Fruit fly (Drosophila melanogaster) whole organism, embryonic: ENCODE data around the gene wam.

ENCODE experiments used
- Atf6 ChIP-seq: fragments of 200-800 bp; sonication (Bioruptor generic); IDR thresholded peaks from 2 replicates; pipeline ENCODE4 v1.3.6; 2022; ENCODE audit warnings: missing biosample characterization, missing genetic modification characterization
- BEAF-32 ChIP-seq: fragments of 200-800 bp; sonication (Bioruptor generic); optimal IDR thresholded peaks from 3 replicates; lab custom pipeline; 2017; ENCODE audit warnings: missing biosample characterization, missing genetic modification characterization, mild to moderate bottlenecking, moderate library complexity, missing genetic modification reagents
- CG10366 ChIP-seq: fragments of 200-800 bp; sonication (Bioruptor generic); IDR thresholded peaks from 2 replicates; pipeline ENCODE4 v1.3.6; 2022; ENCODE audit warnings: missing biosample characterization, missing genetic modification characterization
- CG10979 ChIP-seq: fragments of 200-800 bp; sonication (Bioruptor generic); optimal IDR thresholded peaks from 2 replicates; lab custom pipeline; 2018; ENCODE audit warnings: missing biosample characterization, mild to moderate bottlenecking, missing genetic modification characterization, moderate library complexity
- CG11695 ChIP-seq: fragments of 200-800 bp; sonication (Bioruptor generic); IDR thresholded peaks from 3 replicates; pipeline ENCODE4 v1.3.6; 2022; ENCODE audit warnings: missing biosample characterization, missing genetic modification characterization
- CG11723 ChIP-seq: fragments of 200-800 bp; sonication (Bioruptor generic); optimal IDR thresholded peaks from 2 replicates; lab custom pipeline; 2017; ENCODE audit warnings: missing biosample characterization, mild to moderate bottlenecking, missing genetic modification characterization
- CG12155 ChIP-seq: fragments of 200-800 bp; sonication (Bioruptor generic); optimal IDR thresholded peaks from 3 replicates; lab custom pipeline; 2016; ENCODE audit warnings: missing biosample characterization, missing genetic modification characterization
- CG12219 ChIP-seq: fragments of 200-800 bp; sonication (Bioruptor generic); optimal IDR thresholded peaks from 3 replicates; lab custom pipeline; 2018; ENCODE audit warnings: missing biosample characterization, mild to moderate bottlenecking, missing genetic modification characterization
- CG15479 ChIP-seq: fragments of 200-800 bp; sonication (Bioruptor generic); optimal IDR thresholded peaks from 3 replicates; lab custom pipeline; 2019; ENCODE audit warnings: missing biosample characterization, mild to moderate bottlenecking, missing genetic modification characterization, moderate library complexity
- CG1832 ChIP-seq: fragments of 200-800 bp; sonication (Bioruptor generic); optimal IDR thresholded peaks from 2 replicates; lab custom pipeline; 2017; ENCODE audit warnings: missing biosample characterization, mild to moderate bottlenecking, missing genetic modification characterization, inconsistent platforms
- CG31224 ChIP-seq: fragments of 200-800 bp; sonication (Bioruptor generic); IDR thresholded peaks from 2 replicates; pipeline ENCODE4 v1.3.6; 2022; ENCODE audit warnings: missing biosample characterization, missing genetic modification characterization
- CG31365 ChIP-seq: fragments of 200-800 bp; sonication (Bioruptor generic); optimal IDR thresholded peaks from 2 replicates; lab custom pipeline; 2018; ENCODE audit warnings: missing biosample characterization, mild to moderate bottlenecking, missing genetic modification characterization
- CG4854 ChIP-seq: fragments of 200-800 bp; sonication (Bioruptor generic); optimal IDR thresholded peaks from 2 replicates; lab custom pipeline; 2016; ENCODE audit warnings: missing biosample characterization, missing genetic modification characterization, inconsistent platforms
- CG6654 ChIP-seq: fragments of 200-800 bp; sonication (Bioruptor generic); optimal IDR thresholded peaks from 2 replicates; lab custom pipeline; 2017; ENCODE audit warnings: missing biosample characterization, mild to moderate bottlenecking, missing genetic modification characterization
- CG6683 ChIP-seq: fragments of 200-800 bp; sonication (Bioruptor generic); optimal IDR thresholded peaks from 2 replicates; lab custom pipeline; 2017; ENCODE audit warnings: missing biosample characterization, mild to moderate bottlenecking, missing genetic modification characterization, missing genetic modification reagents
- CG8281 ChIP-seq: fragments of 200-800 bp; sonication (Bioruptor generic); optimal IDR thresholded peaks from 2 replicates; lab custom pipeline; 2018; ENCODE audit warnings: missing biosample characterization, mild to moderate bottlenecking, missing genetic modification characterization, moderate library complexity
- CG8478 ChIP-seq: fragments of >200 bp; optimal IDR thresholded peaks from 2 replicates; lab custom pipeline; 2018
- CG9727 ChIP-seq: fragments of 200-800 bp; sonication (Bioruptor generic); optimal IDR thresholded peaks from 3 replicates; lab custom pipeline; 2017; ENCODE audit warnings: missing biosample characterization, mild to moderate bottlenecking, missing genetic modification characterization
- CHES-1-like ChIP-seq: fragments of 200-800 bp; sonication (Bioruptor generic); optimal IDR thresholded peaks from 2 replicates; lab custom pipeline; 2016; ENCODE audit warnings: missing biosample characterization, missing genetic modification characterization
- CrebB ChIP-seq: fragments of 200-800 bp; sonication (Bioruptor generic); optimal IDR thresholded peaks from 3 replicates; lab custom pipeline; 2018; ENCODE audit warnings: missing biosample characterization, mild to moderate bottlenecking, missing genetic modification characterization
- Deaf1 ChIP-seq: fragments of 200-800 bp; optimal IDR thresholded peaks from 3 replicates; lab custom pipeline; 2019; ENCODE audit warnings: missing biosample characterization, mild to moderate bottlenecking, missing genetic modification characterization, moderate library complexity
- H15 ChIP-seq: fragments of 200-800 bp; sonication (Bioruptor generic); IDR thresholded peaks from 3 replicates; pipeline ENCODE4 v1.3.6; 2022; ENCODE audit warnings: missing biosample characterization, missing genetic modification characterization
- MBD-R2 ChIP-seq: fragments of 200-800 bp; sonication (Bioruptor generic); IDR thresholded peaks from 2 replicates; pipeline ENCODE4 v1.3.6; 2022; ENCODE audit warnings: missing biosample characterization, missing genetic modification characterization
- Oaz ChIP-seq: fragments of 200-800 bp; sonication (Bioruptor generic); IDR thresholded peaks from 2 replicates; pipeline ENCODE4 v1.3.6; 2022; ENCODE audit warnings: missing biosample characterization, missing genetic modification characterization
- Ravus ChIP-seq: fragments of 200-800 bp; sonication (Bioruptor generic); IDR thresholded peaks from 2 replicates; pipeline ENCODE4 v1.3.6; 2022; ENCODE audit warnings: missing biosample characterization, missing genetic modification characterization
- Side ChIP-seq: fragments of 200-800 bp; sonication (Bioruptor generic); optimal IDR thresholded peaks from 2 replicates; lab custom pipeline; 2016; ENCODE audit warnings: missing biosample characterization, missing genetic modification characterization
- Trl ChIP-seq, 3 experiments: fragments of >200 bp in 2 of 3; fragments of 200-800 bp in 1 of 3; sonication (Bioruptor generic) in 1 of 3; optimal IDR thresholded peaks; 2 replicates in 1 of 3; 3 replicates in 2 of 3; lab custom pipeline; 2016 to 2017; ENCODE audit warnings: missing biosample characterization in 1 of 3, missing genetic modification characterization in 1 of 3
- az2 ChIP-seq: fragments of 200-800 bp; sonication (Bioruptor generic); optimal IDR thresholded peaks from 3 replicates; lab custom pipeline; 2016; ENCODE audit warnings: missing biosample characterization, missing genetic modification characterization
- bcd ChIP-seq: fragments of 200-800 bp; sonication (Bioruptor generic); optimal IDR thresholded peaks from 2 replicates; lab custom pipeline; 2017; ENCODE audit warnings: missing biosample characterization, mild to moderate bottlenecking, missing genetic modification characterization
- cad ChIP-seq: fragments of >200 bp; optimal IDR thresholded peaks from 2 replicates; lab custom pipeline; 2017; ENCODE audit warnings: missing biosample characterization, missing genetic modification characterization
- caup ChIP-seq: fragments of 200-800 bp; sonication (Bioruptor generic); optimal IDR thresholded peaks from 3 replicates; lab custom pipeline; 2017; ENCODE audit warnings: missing biosample characterization, mild to moderate bottlenecking, missing genetic modification characterization, moderate library complexity; ENCODE audit not compliant: severe bottlenecking
- chif ChIP-seq, 2 experiments: fragments of 200-800 bp; sonication (Bioruptor generic); optimal IDR thresholded peaks; 3 replicates each; lab custom pipeline; 2016; ENCODE audit warnings: missing biosample characterization in 2 of 2, missing genetic modification characterization in 2 of 2
- chn ChIP-seq: fragments of 200-800 bp; sonication (Bioruptor generic); optimal IDR thresholded peaks from 2 replicates; lab custom pipeline; 2016; ENCODE audit warnings: missing biosample characterization, missing genetic modification characterization
- danr ChIP-seq: fragments of 200-800 bp; sonication (Bioruptor generic); IDR thresholded peaks from 2 replicates; pipeline ENCODE4 v1.3.6; 2022; ENCODE audit warnings: missing biosample characterization, missing genetic modification characterization
- dm ChIP-seq: fragments of 200-800 bp; sonication (Bioruptor generic); optimal IDR thresholded peaks from 3 replicates; lab custom pipeline; 2016; ENCODE audit warnings: missing biosample characterization, missing genetic modification characterization
- fu2 ChIP-seq: fragments of 200-800 bp; sonication (Bioruptor generic); optimal IDR thresholded peaks from 2 replicates; lab custom pipeline; 2016; ENCODE audit warnings: missing biosample characterization, missing genetic modification characterization
- gcm2 ChIP-seq: fragments of 200-800 bp; sonication (Bioruptor generic); optimal IDR thresholded peaks from 2 replicates; lab custom pipeline; 2016; ENCODE audit warnings: missing biosample characterization, missing genetic modification characterization
- grn ChIP-seq: fragments of 200-800 bp; sonication (Bioruptor generic); optimal IDR thresholded peaks from 3 replicates; lab custom pipeline; 2017; ENCODE audit warnings: missing biosample characterization, missing genetic modification characterization
- hb ChIP-seq: fragments of 200-800 bp; sonication (Bioruptor generic); IDR thresholded peaks from 3 replicates; pipeline ENCODE4 v1.3.6; 2022; ENCODE audit warnings: missing biosample characterization, missing genetic modification characterization; ENCODE audit not compliant: partially characterized antibody
- ind ChIP-seq: fragments of 200-800 bp; sonication (Bioruptor generic); optimal IDR thresholded peaks from 3 replicates; lab custom pipeline; 2016; ENCODE audit warnings: missing biosample characterization, missing genetic modification characterization
- inv ChIP-seq: fragments of 200-800 bp; sonication (Bioruptor generic); IDR thresholded peaks from 2 replicates; pipeline ENCODE4 v1.3.6; 2022; ENCODE audit warnings: missing biosample characterization, missing genetic modification characterization; ENCODE audit not compliant: partially characterized antibody
- kah ChIP-seq: fragments of 200-800 bp; sonication (Bioruptor generic); optimal IDR thresholded peaks from 2 replicates; lab custom pipeline; 2018; ENCODE audit warnings: missing biosample characterization, mild to moderate bottlenecking, missing genetic modification characterization
- mirr ChIP-seq: fragments of 200-800 bp; sonication (Bioruptor generic); optimal IDR thresholded peaks from 3 replicates; lab custom pipeline; 2018; ENCODE audit warnings: missing biosample characterization, mild to moderate bottlenecking, missing genetic modification characterization
- nmo ChIP-seq: fragments of 200-800 bp; sonication (Bioruptor generic); optimal IDR thresholded peaks from 2 replicates; lab custom pipeline; 2018; ENCODE audit warnings: missing biosample characterization, mild to moderate bottlenecking, missing genetic modification characterization, moderate library complexity
- phol ChIP-seq: fragments of 200-800 bp; sonication (Bioruptor generic); optimal IDR thresholded peaks from 3 replicates; lab custom pipeline; 2018; ENCODE audit warnings: missing biosample characterization, mild to moderate bottlenecking, missing genetic modification characterization, moderate library complexity
- row ChIP-seq: fragments of 200-800 bp; sonication (Bioruptor generic); IDR thresholded peaks from 3 replicates; pipeline ENCODE4 v1.3.6; 2022; ENCODE audit warnings: missing biosample characterization, missing genetic modification characterization
- sc ChIP-seq, 3 experiments: fragments of >200 bp in 2 of 3; fragments of 200-800 bp in 1 of 3; sonication (Bioruptor generic) in 1 of 3; optimal IDR thresholded peaks; 2 replicates in 2 of 3; 3 replicates in 1 of 3; lab custom pipeline; 2017; ENCODE audit warnings: mild to moderate bottlenecking in 1 of 3, missing biosample characterization in 1 of 3, missing genetic modification characterization in 1 of 3, missing genetic modification reagents in 1 of 3
- ssp ChIP-seq: fragments of 200-800 bp; sonication (Bioruptor generic); IDR thresholded peaks from 2 replicates; pipeline ENCODE4 v1.3.6; 2022; ENCODE audit warnings: missing biosample characterization, missing genetic modification characterization
- tgo ChIP-seq: fragments of 200-800 bp; sonication (Bioruptor generic); IDR thresholded peaks from 3 replicates; pipeline ENCODE4 v1.3.6; 2022; ENCODE audit warnings: missing biosample characterization, missing genetic modification characterization
- toy ChIP-seq: fragments of 200-800 bp; sonication (Bioruptor generic); IDR thresholded peaks from 2 replicates; pipeline ENCODE4 v1.3.6; 2022; ENCODE audit warnings: missing biosample characterization, missing genetic modification characterization

The wam gene

dm6 chr3R:23326292-23326691 lies 38.4 kb upstream of the wam start (continued):
- TF ChIP-seq Ravus (GFP tag; lab: Robert Waterston, UW) = no peak; the same call in 1 of the 2 replicates
- peak; percentile 79 for TF ChIP-seq CG11723
- peak; percentile 70 for TF ChIP-seq CG11695
- peak; percentile 77 for TF ChIP-seq tgo (GFP tag; lab: Robert Waterston, UW)
- no peak for TF ChIP-seq Trl (optimal IDR thresholded peaks at IDR 0.05; lab: Kevin White, UChicago)
- peak; percentile 89 for TF ChIP-seq Trl (GFP tag; optimal IDR thresholded peaks at IDR 0.05; lab: Kevin White, UChicago)
- peak; percentile 53; the same call in 1 of the 2 replicates for TF ChIP-seq danr
- peak; percentile 88 for TF ChIP-seq row (GFP tag; lab: Robert Waterston, UW)
- TF ChIP-seq CG6683 (GFP tag; lab: Kevin White, UChicago) = peak; percentile 50
- peak; percentile 79 for TF ChIP-seq ind (GFP tag; lab: Kevin White, UChicago)
- no peak for TF ChIP-seq hb (GFP tag; lab: Robert Waterston, UW)
- TF ChIP-seq nmo (GFP tag; lab: Kevin White, UChicago) = peak; percentile 87
- TF ChIP-seq CG9727 (GFP tag; lab: Kevin White, UChicago) = peak; percentile 89
- TF ChIP-seq Atf6 (GFP tag; lab: Robert Waterston, UW) = peak; percentile 81
- peak; percentile 81 for TF ChIP-seq CG12155 (GFP tag; lab: Kevin White, UChicago)
- no peak for TF ChIP-seq CG8478 (lab: Kevin White, UChicago)
- peak; percentile 79 for TF ChIP-seq dm (GFP tag; lab: Kevin White, UChicago)
- TF ChIP-seq sc (optimal IDR thresholded peaks at IDR 0.05; lab: Kevin White, UChicago) = no peak
- peak; percentile 86 for TF ChIP-seq sc (GFP tag; optimal IDR thresholded peaks at IDR 0.05; lab: Kevin White, UChicago)
- TF ChIP-seq CrebB (tag; lab: Kevin White, UChicago) = peak; percentile 79
- TF ChIP-seq Side = peak; percentile 89
- peak; percentile 78 for TF ChIP-seq bcd (GFP tag; lab: Kevin White, UChicago)
- TF ChIP-seq Deaf1 (tag; lab: Kevin White, UChicago) = peak; percentile 68
- TF ChIP-seq BEAF-32 (GFP tag; lab: Kevin White, UChicago) = no peak
- peak; percentile 72 for TF ChIP-seq CG31224 (GFP tag; lab: Robert Waterston, UW)
- TF ChIP-seq cad (GFP tag; lab: Kevin White, UChicago) = no peak
- no peak for TF ChIP-seq mirr (GFP tag; lab: Kevin White, UChicago)
- TF ChIP-seq CG6654 = peak; percentile 62
- TF ChIP-seq caup = peak; percentile 71
- no peak for TF ChIP-seq CG1832 (GFP tag; lab: Kevin White, UChicago)
- peak; percentile 71 for TF ChIP-seq fu2 (GFP tag; lab: Kevin White, UChicago)
- TF ChIP-seq H15 (GFP tag; lab: Robert Waterston, UW) = peak; percentile 81
- TF ChIP-seq ssp (GFP tag; lab: Robert Waterston, UW) = peak; percentile 69
- peak; percentile 74 for TF ChIP-seq CHES-1-like (GFP tag; lab: Kevin White, UChicago)
- TF ChIP-seq az2 (GFP tag; lab: Kevin White, UChicago) = peak; percentile 86
- TF ChIP-seq chn (GFP tag; lab: Kevin White, UChicago) = peak; percentile 89
- peak; percentile 82 for TF ChIP-seq CG10366 (GFP tag; lab: Robert Waterston, UW)
- peak; percentile 58 for TF ChIP-seq kah (GFP tag; lab: Kevin White, UChicago)
- peak; percentile 47 for TF ChIP-seq CG31365
- no peak for TF ChIP-seq CG15479
- no peak for TF ChIP-seq inv
- TF ChIP-seq CG10979 (tag; lab: Kevin White, UChicago) = peak; percentile 93
- peak; percentile 45; the same call in 1 of the 2 replicates for TF ChIP-seq MBD-R2
- TF ChIP-seq Oaz (GFP tag; lab: Robert Waterston, UW) = peak; percentile 60
- peak; percentile 30 for TF ChIP-seq CG8281 (tag; lab: Kevin White, UChicago)
- TF ChIP-seq gcm2 = peak; percentile 81
- TF ChIP-seq CG12219 = peak; percentile 88
- TF ChIP-seq chif (GFP tag; optimal IDR thresholded peaks at IDR 0.05; lab: Kevin White, UChicago) = peak; percentile 88 to 93
- TF ChIP-seq grn (GFP tag; lab: Kevin White, UChicago) = no peak
- TF ChIP-seq phol (tag; lab: Kevin White, UChicago) = peak; percentile 89
- peak; percentile 66; the same call in 1 of the 2 replicates for TF ChIP-seq toy (GFP tag; lab: Robert Waterston, UW)
- TF ChIP-seq CG4854 (GFP tag; lab: Kevin White, UChicago) = peak; percentile 69
